Fruit fly (Drosophila melanogaster): Measurements from ENCODE around the gene CG11109.
A peak's percentile ranks its signal among the peaks of the same experiment; 100 is the strongest.

The CG11109 gene

DNA sequence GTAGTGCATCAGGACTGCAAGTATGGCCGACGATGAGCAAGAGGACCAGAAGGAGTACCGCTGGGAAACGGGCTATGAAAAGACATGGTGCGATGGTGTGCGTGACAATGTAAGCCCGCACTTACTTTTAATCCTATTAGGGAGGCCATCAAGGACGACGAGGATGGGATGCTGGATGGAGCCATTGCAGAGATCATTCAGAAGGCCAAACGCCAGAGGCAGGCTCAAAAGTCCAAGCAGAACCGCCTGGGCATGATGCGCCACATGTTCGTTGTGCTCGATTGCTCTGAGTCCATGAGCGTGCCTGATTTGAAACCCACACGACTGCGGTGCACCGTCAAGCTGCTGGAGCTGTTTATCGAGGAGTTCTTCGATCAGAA lies 7.3 kb downstream of the CG11109 start:
- TF ChIP-seq en (GFP tag; optimal IDR thresholded peaks at IDR 0.05) (no peak), Med (GFP tag) (peak; percentile 53), Ets65A (GFP tag) (peak; percentile 55)

DNA sequence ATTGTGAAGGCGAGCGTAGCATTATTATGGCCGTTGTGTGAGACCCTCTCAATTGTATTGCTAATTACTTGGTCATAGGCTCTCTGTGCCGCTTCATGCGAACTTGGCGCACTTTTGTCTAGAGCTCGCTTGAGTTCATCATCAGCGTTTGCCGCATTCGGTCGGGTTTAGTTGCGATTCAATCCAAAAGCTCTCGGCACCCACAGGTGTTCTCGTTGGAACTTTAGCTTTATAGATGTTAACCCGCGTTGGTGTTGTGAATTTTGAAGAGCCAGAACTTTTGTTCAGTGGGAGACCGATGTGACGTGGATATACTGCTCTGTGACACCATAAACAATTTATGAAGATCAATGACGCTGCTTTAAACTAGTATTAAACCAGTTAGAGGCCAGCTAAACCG lies 8.9 kb downstream of the CG11109 start, which contains the start of gene slif:
Gene slif (plus strand): TSS at position 132 of the 400 bp plus-strand sequence.
- no peak for TF ChIP-seq Optix (GFP tag; IDR thresholded peaks at IDR 0.05)
- TF ChIP-seq CG16779 (GFP tag; IDR thresholded peaks at IDR 0.05): 0 out of 2 replicates have a peak, but pooled peaks have one; percentile 23
- TF ChIP-seq Pdp1 (GFP tag; optimal IDR thresholded peaks at IDR 0.05): no peak
- peak; percentile 53 for TF ChIP-seq CG12769 (tag; optimal IDR thresholded peaks at IDR 0.05)
- peak; percentile 83; the same call in 2 of the 4 replicates for TF ChIP-seq chinmo (GFP tag; IDR thresholded peaks at IDR 0.05; ENCODE audit: partially characterized antibody)
- TF ChIP-seq Hr3 (GFP tag; optimal IDR thresholded peaks at IDR 0.05): no peak
- TF ChIP-seq Med (GFP tag): peak; percentile 73
- TF ChIP-seq caup (GFP tag; optimal IDR thresholded peaks at IDR 0.05; ENCODE audit: severe bottlenecking): no peak
- TF ChIP-seq B-H1 (GFP tag; IDR thresholded peaks at IDR 0.05): no peak
- peak; percentile 40 for TF ChIP-seq CG13894 (tag; optimal IDR thresholded peaks at IDR 0.05)
- no peak for TF ChIP-seq sna (GFP tag; IDR thresholded peaks at IDR 0.05; ENCODE audit: partially characterized antibody)

DNA sequence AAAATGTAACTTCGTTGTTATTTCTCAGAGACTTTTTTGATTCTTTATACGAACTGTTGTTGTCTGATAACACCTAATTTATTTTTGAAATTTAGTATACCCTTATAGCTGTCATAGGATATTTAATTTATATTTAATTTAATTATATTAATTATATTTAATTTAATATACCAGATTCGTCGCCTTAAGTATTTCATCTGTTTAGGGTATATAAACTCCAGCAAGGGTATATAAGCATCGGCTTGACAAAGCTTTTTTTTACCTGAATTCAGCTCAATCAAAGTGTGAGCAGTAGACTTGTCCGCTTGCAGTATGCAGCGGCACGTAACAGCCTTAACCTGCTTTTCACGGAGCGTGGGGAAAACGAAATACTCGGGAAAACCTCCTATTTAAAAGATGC lies 11.6 kb downstream of the CG11109 start:
- TF ChIP-seq dmrt99B (tag; optimal IDR thresholded peaks at IDR 0.05) (peak; percentile 16), Ssrp (tag; optimal IDR thresholded peaks at IDR 0.05) (peak; percentile 5), fru (optimal IDR thresholded peaks at IDR 0.05) (no peak), CG8281 (tag; optimal IDR thresholded peaks at IDR 0.05) (no peak), CG2712 (tag; optimal IDR thresholded peaks at IDR 0.05) (peak; percentile 42), CG13424 (tag; optimal IDR thresholded peaks at IDR 0.05) (peak; percentile 9), ac (GFP tag; optimal IDR thresholded peaks at IDR 0.05) (no peak), nmo (GFP tag; optimal IDR thresholded peaks at IDR 0.05) (peak; percentile 27), fd96Cb (tag; optimal IDR thresholded peaks at IDR 0.05) (peak; percentile 20), CG8944 (GFP tag; optimal IDR thresholded peaks at IDR 0.05) (no peak), CG12155 (GFP tag; optimal IDR thresholded peaks at IDR 0.05) (no peak), CG4404 (GFP tag; IDR thresholded peaks at IDR 0.05) (no peak), Camta (GFP tag; optimal IDR thresholded peaks at IDR 0.05) (no peak), PHDP (tag; optimal IDR thresholded peaks at IDR 0.05) (peak; percentile 20), unc-4 (GFP tag; IDR thresholded peaks at IDR 0.05; ENCODE audit: partially characterized antibody) (no peak), CG12942 (GFP tag; optimal IDR thresholded peaks at IDR 0.05) (no peak), zfh1 (GFP tag; IDR thresholded peaks at IDR 0.05) (0 out of 3 replicates have a peak, but pooled peaks have one; percentile 22), D19A (tag; optimal IDR thresholded peaks at IDR 0.05) (peak; percentile 91), zf30C (GFP tag; optimal IDR thresholded peaks at IDR 0.05) (no peak), crol (GFP tag; IDR thresholded peaks at IDR 0.05) (no peak), CG2678 (tag; optimal IDR thresholded peaks at IDR 0.05) (peak; percentile 26), CG12391 (tag; optimal IDR thresholded peaks at IDR 0.05) (peak; percentile 5), Blimp-1 (GFP tag; optimal IDR thresholded peaks at IDR 0.05) (peak; percentile 9), wek (GFP tag; optimal IDR thresholded peaks at IDR 0.05) (no peak), gem (tag; optimal IDR thresholded peaks at IDR 0.05) (peak; percentile 34), CG14710 (tag; optimal IDR thresholded peaks at IDR 0.05) (peak; percentile 10), CG3163 (GFP tag; optimal IDR thresholded peaks at IDR 0.05) (no peak), CG17361 (GFP tag; IDR thresholded peaks at IDR 0.05) (0 out of 3 replicates have a peak, but pooled peaks have one; percentile 22), sim (GFP tag; IDR thresholded peaks at IDR 0.05) (no peak), Lhr (GFP tag; optimal IDR thresholded peaks at IDR 0.05) (no peak), Hr51 (GFP tag; optimal IDR thresholded peaks at IDR 0.05) (peak in 1 of 2 experiments; percentile 26), tap (tag; optimal IDR thresholded peaks at IDR 0.05) (peak; percentile 38), CG11504 (tag; optimal IDR thresholded peaks at IDR 0.05) (peak; percentile 36), Meics (GFP tag; optimal IDR thresholded peaks at IDR 0.05) (no peak)

All from whole organism, embryonic.